Worm (Caenorhabditis elegans): ENCODE data around the gene F56D6.12.

- no peak for TF ChIP-seq med-1 (GFP tag; optimal IDR thresholded peaks at IDR 0.05; ENCODE audit: insufficient read depth)
- no peak for TF ChIP-seq tab-1 (GFP tag; IDR thresholded peaks at IDR 0.05)
- no peak for TF ChIP-seq cog-1 (tag; optimal IDR thresholded peaks at IDR 0.05)
- no peak for TF ChIP-seq ztf-29 (GFP tag; IDR thresholded peaks at IDR 0.05)
- no peak for TF ChIP-seq klf-2 (GFP tag; conservative IDR thresholded peaks at IDR 0.05)
Observed at ce11 chrIV:3878283-3878938, 29.5 kb upstream of the F56D6.12 start, which contains the start of gene F37C4.6.

Measured in whole organism, midembryonic.